Worm (Caenorhabditis elegans) whole organism, L1 larva: ENCODE results near the gene fbxa-95.

ENCODE experiments used
- aly-2 ChIP-seq: fragments of 150-350 bp; optimal IDR thresholded peaks from 2 replicates; lab custom pipeline; 2014; ENCODE audit warnings: missing biosample characterization, missing genetic modification characterization
- ceh-8 ChIP-seq: fragments of 200-800 bp; sonication (Bioruptor generic); optimal IDR thresholded peaks from 2 replicates; lab custom pipeline; 2018; ENCODE audit warnings: mild to moderate bottlenecking, missing genetic modification characterization, moderate library complexity, missing compliant biosample characterization

DNA sequence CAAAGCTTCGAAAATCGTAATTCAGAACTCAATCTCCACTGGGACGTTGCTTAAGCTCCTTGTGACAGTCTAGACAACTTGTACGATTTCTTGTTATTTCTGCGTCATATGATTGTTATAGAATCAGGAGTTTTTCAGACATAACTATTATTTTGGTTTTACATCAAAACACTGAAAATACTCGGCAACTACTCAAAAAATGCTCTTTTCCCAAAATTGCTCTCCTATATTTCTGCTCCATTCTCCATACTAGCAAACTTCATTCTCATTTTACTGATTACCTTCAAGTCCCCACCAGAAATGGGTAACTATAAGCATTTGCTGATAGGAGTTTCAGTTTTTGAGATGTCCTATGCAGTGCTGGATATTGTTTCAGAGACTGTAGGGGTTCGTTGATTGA, 50.2 kb downstream of the fbxa-95 start, which contains the start of gene C55A1.1:
- TF ChIP-seq ceh-8: no peak
- TF ChIP-seq aly-2 (tag; lab: Kevin White, UChicago): no peak
